Fruit fly (Drosophila melanogaster): ENCODE data around the gene Gas41.

Gene Gas41

DNA sequence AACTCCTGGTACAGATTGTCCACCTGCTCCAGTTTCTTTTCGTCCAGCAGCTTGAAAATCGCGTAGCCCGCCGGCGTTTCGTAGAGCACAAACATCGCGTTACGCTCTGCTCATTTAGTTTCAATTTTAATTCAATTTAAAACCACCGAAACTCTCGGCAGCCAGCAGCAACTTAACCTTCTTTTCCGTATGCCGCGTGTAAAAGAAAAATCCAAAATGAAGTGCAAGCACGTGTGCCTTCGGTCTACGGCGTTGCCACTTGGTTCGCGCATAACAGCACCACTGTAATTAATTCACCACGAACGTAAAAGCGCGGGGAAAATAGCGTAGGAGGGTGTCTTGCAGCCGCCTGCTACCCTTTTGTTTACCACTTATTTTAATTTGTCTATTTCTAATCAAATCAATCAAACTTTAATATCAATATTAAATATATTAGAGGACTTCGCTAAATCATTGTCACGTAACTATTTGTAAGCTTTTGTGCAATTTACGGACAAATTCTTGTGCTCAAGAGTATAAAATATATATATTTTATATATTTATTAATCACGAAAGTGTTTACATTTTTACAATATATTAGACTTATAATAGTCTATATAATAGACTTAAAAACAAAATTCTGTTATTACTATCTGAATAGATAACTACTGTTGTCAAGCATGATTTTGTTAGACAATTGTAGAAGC is 31.3 kb downstream of the Gas41 start, which contains the start of gene nop5 (continued):
- peak; percentile 89 for TF ChIP-seq CG2678 (tag; optimal IDR thresholded peaks at IDR 0.05)
- no peak for TF ChIP-seq CG6175 (GFP tag; IDR thresholded peaks at IDR 0.05)
- TF ChIP-seq Mes4 (GFP tag; optimal IDR thresholded peaks at IDR 0.05): no peak
- peak; percentile 78 for TF ChIP-seq CG17829 (tag; optimal IDR thresholded peaks at IDR 0.05)
- peak; percentile 46; the same call in 1 of the 2 replicates for TF ChIP-seq CG9932 (GFP tag; IDR thresholded peaks at IDR 0.05)
- TF ChIP-seq CG17912 (GFP tag; optimal IDR thresholded peaks at IDR 0.05): no peak
- no peak for TF ChIP-seq vfl (GFP tag; optimal IDR thresholded peaks at IDR 0.05)
- TF ChIP-seq ac (GFP tag; optimal IDR thresholded peaks at IDR 0.05): no peak
- no peak for TF ChIP-seq dmrt99B (tag; optimal IDR thresholded peaks at IDR 0.05)
- peak; percentile 35 for TF ChIP-seq CG30431 (GFP tag; optimal IDR thresholded peaks at IDR 0.05)
- TF ChIP-seq wdn (GFP tag; IDR thresholded peaks at IDR 0.05): no peak
- peak; percentile 33 for TF ChIP-seq Chrac-16 (GFP tag; optimal IDR thresholded peaks at IDR 0.05)
- peak; percentile 38 for TF ChIP-seq unpg (GFP tag; optimal IDR thresholded peaks at IDR 0.05)
- TF ChIP-seq Kr (GFP tag; optimal IDR thresholded peaks at IDR 0.05): no peak
- TF ChIP-seq CG1233 (GFP tag; optimal IDR thresholded peaks at IDR 0.05): peak; percentile 76
- no peak; the same call in 2 of the 3 replicates for TF ChIP-seq tgo (GFP tag; IDR thresholded peaks at IDR 0.05)
- no peak for TF ChIP-seq bowl (GFP tag; IDR thresholded peaks at IDR 0.05)
- no peak for TF ChIP-seq Camta (GFP tag; optimal IDR thresholded peaks at IDR 0.05)
- no peak for TF ChIP-seq crc (GFP tag; optimal IDR thresholded peaks at IDR 0.05)
- TF ChIP-seq CG7963 (GFP tag; IDR thresholded peaks at IDR 0.05; ENCODE audit: partially characterized antibody): no peak
- no peak for TF ChIP-seq fru (optimal IDR thresholded peaks at IDR 0.05)
- TF ChIP-seq phol (tag; optimal IDR thresholded peaks at IDR 0.05): peak; percentile 69
- TF ChIP-seq CG1647 (GFP tag; optimal IDR thresholded peaks at IDR 0.05): no peak
- peak; percentile 33 for TF ChIP-seq kah (GFP tag; optimal IDR thresholded peaks at IDR 0.05)
- peak; percentile 19 for TF ChIP-seq nom (GFP tag; optimal IDR thresholded peaks at IDR 0.05)
- peak; percentile 3 for TF ChIP-seq CG10274 (GFP tag; optimal IDR thresholded peaks at IDR 0.05)
- TF ChIP-seq CG11504 (tag; optimal IDR thresholded peaks at IDR 0.05): no peak
- TF ChIP-seq otp (GFP tag; IDR thresholded peaks at IDR 0.05): no peak
- no peak for TF ChIP-seq HLH54F (GFP tag; optimal IDR thresholded peaks at IDR 0.05)
- TF ChIP-seq CG9817 (tag; optimal IDR thresholded peaks at IDR 0.05): peak; percentile 69
- TF ChIP-seq Drgx (GFP tag; IDR thresholded peaks at IDR 0.05): no peak
- no peak for TF ChIP-seq CkIIα-i1 (GFP tag; IDR thresholded peaks at IDR 0.05)
- no peak for TF ChIP-seq CG14441 (GFP tag; IDR thresholded peaks at IDR 0.05)
- TF ChIP-seq CG12391 (tag; optimal IDR thresholded peaks at IDR 0.05): peak; percentile 80
- TF ChIP-seq CG4424 (GFP tag; optimal IDR thresholded peaks at IDR 0.05): peak; percentile 44
- TF ChIP-seq bigmax (GFP tag; optimal IDR thresholded peaks at IDR 0.05): peak; percentile 93
- TF ChIP-seq CG18262 (tag; optimal IDR thresholded peaks at IDR 0.05): peak; percentile 88
- TF ChIP-seq Dad (GFP tag; optimal IDR thresholded peaks at IDR 0.05): no peak
- TF ChIP-seq CG13775 (GFP tag; optimal IDR thresholded peaks at IDR 0.05): peak; percentile 73
- no peak for TF ChIP-seq en (GFP tag; optimal IDR thresholded peaks at IDR 0.05)
- TF ChIP-seq CG16813 (GFP tag; IDR thresholded peaks at IDR 0.05; ENCODE audit: partially characterized antibody): no peak
- no peak for TF ChIP-seq shn (GFP tag; optimal IDR thresholded peaks at IDR 0.05)
- TF ChIP-seq CG12155 (GFP tag; optimal IDR thresholded peaks at IDR 0.05): peak; percentile 27
- no peak for TF ChIP-seq p53 (GFP tag; optimal IDR thresholded peaks at IDR 0.05)
- TF ChIP-seq Sry-δ (GFP tag; optimal IDR thresholded peaks at IDR 0.05): no peak
- no peak for TF ChIP-seq CG15269 (tag; optimal IDR thresholded peaks at IDR 0.05)
- TF ChIP-seq Adf1 (GFP tag; IDR thresholded peaks at IDR 0.05): no peak
- no peak for TF ChIP-seq NK7.1 (GFP tag; optimal IDR thresholded peaks at IDR 0.05)
- TF ChIP-seq BEAF-32 (GFP tag; optimal IDR thresholded peaks at IDR 0.05): no peak
- no peak for TF ChIP-seq CG16779 (GFP tag; IDR thresholded peaks at IDR 0.05)
- no peak for TF ChIP-seq vnd (GFP tag; IDR thresholded peaks at IDR 0.05; ENCODE audit: partially characterized antibody)

Data from whole organism, embryonic.